Worm (Caenorhabditis elegans) whole organism, late embryonic: ENCODE results near the gene npr-15.
A peak's percentile ranks its signal among the peaks of the same experiment; 100 is the strongest.

Experiments used
- ceh-30 ChIP-seq: fragments of 150-350 bp; optimal IDR thresholded peaks from 2 replicates; lab custom pipeline; 2014; ENCODE audit warnings: missing biosample characterization, missing genetic modification characterization
- nhr-232 ChIP-seq: sonication (generic microtip); optimal IDR thresholded peaks from 2 replicates; lab custom pipeline; 2016; ENCODE audit warnings: missing genetic modification characterization, missing compliant biosample characterization
- pat-9 ChIP-seq: fragments of 200-800 bp; sonication (Bioruptor generic); optimal IDR thresholded peaks from 2 replicates; lab custom pipeline; 2018; ENCODE audit warnings: mild to moderate bottlenecking, missing genetic modification characterization, moderate library complexity, missing compliant biosample characterization
- pha-4 ChIP-seq: fragments of 150-350 bp; optimal IDR thresholded peaks from 2 replicates; lab custom pipeline; 2018; ENCODE audit warnings: missing biosample characterization, missing genetic modification reagents, missing genetic modification characterization
- tbx-2 ChIP-seq: sonication (generic microtip); optimal IDR thresholded peaks from 2 replicates; lab custom pipeline; 2016; ENCODE audit warnings: missing genetic modification characterization, missing compliant biosample characterization

DNA sequence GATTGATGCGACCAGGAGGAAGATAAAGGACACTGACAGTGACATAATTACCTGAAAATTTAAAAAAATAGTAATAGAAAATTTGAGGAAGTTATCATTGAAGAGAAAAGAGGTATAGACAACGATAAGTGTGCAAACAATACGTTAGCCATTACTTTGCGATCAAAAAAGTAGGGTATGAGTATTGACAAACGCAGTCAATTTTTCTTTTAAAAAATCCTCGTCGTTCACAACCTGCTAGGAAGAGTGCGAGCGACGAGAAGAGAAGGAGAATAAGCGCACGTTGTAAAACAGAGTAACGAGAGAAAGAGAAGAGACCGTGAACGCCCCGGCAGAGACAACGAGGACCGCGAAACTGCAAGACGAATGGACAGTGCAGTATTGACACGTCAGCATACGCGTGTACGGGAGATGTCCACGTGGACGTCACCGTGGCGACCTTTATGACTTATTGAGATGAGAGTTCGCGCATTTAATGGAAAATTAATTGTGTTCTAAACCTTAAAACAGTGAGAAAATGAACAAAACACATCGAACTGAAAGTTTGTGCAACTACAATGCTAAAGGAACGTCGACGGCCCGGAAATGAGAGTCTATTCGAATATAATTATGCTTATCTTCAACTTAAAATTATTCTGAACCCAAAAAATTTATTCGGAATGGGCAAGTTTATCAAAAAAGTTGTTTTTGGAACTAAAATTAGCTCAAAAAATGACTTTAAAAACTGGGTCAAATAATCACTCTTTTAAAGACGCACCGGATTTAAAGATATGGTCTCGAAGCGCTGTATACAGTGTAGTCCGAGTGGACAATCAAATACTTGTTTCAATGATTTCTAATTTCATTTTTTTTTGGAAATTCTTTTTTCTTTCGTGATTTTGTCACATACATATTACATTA is 7.2 kb upstream of the npr-15 start, which contains the start of the genes pdi-1 and C14B1.2:
- TF ChIP-seq pha-4 (tag; lab: Kevin White, UChicago) (no peak), ceh-30 (tag; lab: Kevin White, UChicago) (no peak), pat-9 (tag; lab: Kevin White, UChicago) (no peak), nhr-232 (tag; lab: Kevin White, UChicago) (no peak), tbx-2 (tag; lab: Kevin White, UChicago) (peak; percentile 34)
